Fruit fly (Drosophila melanogaster) whole organism, embryonic: ENCODE results near the gene Rbp1-like.

Experiments used
- Adf1 ChIP-seq: fragments of 200-800 bp; sonication (Bioruptor generic); IDR thresholded peaks from 2 replicates; pipeline ENCODE4 v1.3.6; 2022; ENCODE audit warnings: missing biosample characterization, missing genetic modification characterization
- B-H1 ChIP-seq: fragments of 200-800 bp; sonication (Bioruptor generic); IDR thresholded peaks from 3 replicates; pipeline ENCODE4 v1.3.6; 2022; ENCODE audit warnings: missing biosample characterization, missing genetic modification characterization
- CG1233 ChIP-seq: fragments of 200-800 bp; sonication (Bioruptor generic); optimal IDR thresholded peaks from 4 replicates; lab custom pipeline; 2018; ENCODE audit warnings: missing biosample characterization, mild to moderate bottlenecking, missing genetic modification characterization
- CG12391 ChIP-seq: fragments of 200-800 bp; sonication (Bioruptor generic); optimal IDR thresholded peaks from 3 replicates; lab custom pipeline; 2018; ENCODE audit warnings: missing biosample characterization, mild to moderate bottlenecking, missing genetic modification characterization, moderate library complexity
- CG12659 ChIP-seq: fragments of 200-800 bp; sonication (Bioruptor generic); optimal IDR thresholded peaks from 3 replicates; lab custom pipeline; 2017; ENCODE audit warnings: mild to moderate bottlenecking, missing biosample characterization, missing genetic modification reagents, missing genetic modification characterization
- CG13123 ChIP-seq: fragments of 200-800 bp; sonication (Bioruptor generic); optimal IDR thresholded peaks from 2 replicates; lab custom pipeline; 2016; ENCODE audit warnings: missing biosample characterization, missing genetic modification characterization
- CG17361 ChIP-seq: fragments of 200-800 bp; sonication (Bioruptor generic); IDR thresholded peaks from 3 replicates; pipeline ENCODE4 v1.3.6; 2022; ENCODE audit warnings: missing biosample characterization, missing genetic modification characterization
- CG17568 ChIP-seq: fragments of 200-800 bp; sonication (Bioruptor generic); optimal IDR thresholded peaks from 2 replicates; lab custom pipeline; 2018; ENCODE audit warnings: missing biosample characterization, mild to moderate bottlenecking, missing genetic modification characterization, moderate library complexity
- CG17912 ChIP-seq: fragments of 200-800 bp; sonication (Bioruptor generic); optimal IDR thresholded peaks from 2 replicates; lab custom pipeline; 2018; ENCODE audit warnings: missing biosample characterization, mild to moderate bottlenecking, missing genetic modification characterization
- CG31224 ChIP-seq: fragments of 200-800 bp; sonication (Bioruptor generic); IDR thresholded peaks from 2 replicates; pipeline ENCODE4 v1.3.6; 2022; ENCODE audit warnings: missing biosample characterization, missing genetic modification characterization
- CG3163 ChIP-seq: fragments of 200-800 bp; sonication (Bioruptor generic); optimal IDR thresholded peaks from 3 replicates; lab custom pipeline; 2016; ENCODE audit warnings: missing biosample characterization, missing genetic modification characterization
- CG3407 ChIP-seq: fragments of 200-800 bp; sonication (Bioruptor generic); optimal IDR thresholded peaks from 2 replicates; lab custom pipeline; 2018; ENCODE audit warnings: missing biosample characterization, mild to moderate bottlenecking, missing genetic modification characterization
- CG6272 ChIP-seq: fragments of 200-800 bp; sonication (Bioruptor generic); IDR thresholded peaks from 2 replicates; pipeline ENCODE4 v1.3.6; 2022; ENCODE audit warnings: missing biosample characterization, missing genetic modification characterization
- CG6791 ChIP-seq: fragments of 200-800 bp; sonication (Bioruptor generic); IDR thresholded peaks from 3 replicates; pipeline ENCODE4 v1.3.6; 2022; ENCODE audit warnings: missing biosample characterization, missing genetic modification characterization; ENCODE audit not compliant: partially characterized antibody
- CG7839 ChIP-seq: fragments of 200-800 bp; sonication (Bioruptor generic); optimal IDR thresholded peaks from 3 replicates; lab custom pipeline; 2018; ENCODE audit warnings: missing biosample characterization, mild to moderate bottlenecking, missing genetic modification characterization, moderate library complexity
- CG7963 ChIP-seq: fragments of 200-800 bp; sonication (Bioruptor generic); IDR thresholded peaks from 3 replicates; pipeline ENCODE4 v1.3.6; 2022; ENCODE audit warnings: missing biosample characterization, missing genetic modification characterization; ENCODE audit not compliant: partially characterized antibody
- CG8089 ChIP-seq: fragments of 200-800 bp; sonication (Bioruptor generic); optimal IDR thresholded peaks from 3 replicates; lab custom pipeline; 2016; ENCODE audit warnings: missing biosample characterization, missing genetic modification characterization
- CG8765 ChIP-seq: fragments of 200-800 bp; sonication (Bioruptor generic); IDR thresholded peaks from 2 replicates; pipeline ENCODE4 v1.3.6; 2022; ENCODE audit warnings: missing biosample characterization, missing genetic modification characterization
- CG9797 ChIP-seq: fragments of 200-800 bp; sonication (Bioruptor generic); optimal IDR thresholded peaks from 3 replicates; lab custom pipeline; 2018; ENCODE audit warnings: missing biosample characterization, mild to moderate bottlenecking, missing genetic modification characterization
- CTCF ChIP-seq: fragments of 200-800 bp; sonication (Bioruptor generic); optimal IDR thresholded peaks from 2 replicates; lab custom pipeline; 2017; ENCODE audit warnings: missing biosample characterization, mild to moderate bottlenecking, missing genetic modification characterization, moderate library complexity
- Camta ChIP-seq: fragments of 200-800 bp; sonication (Bioruptor generic); optimal IDR thresholded peaks from 2 replicates; lab custom pipeline; 2016; ENCODE audit warnings: missing biosample characterization, missing genetic modification characterization
- Dref ChIP-seq: fragments of 200-800 bp; sonication (Bioruptor generic); IDR thresholded peaks from 2 replicates; pipeline ENCODE4 v1.3.6; 2022; ENCODE audit warnings: missing biosample characterization, missing genetic modification characterization
- ERR ChIP-seq: fragments of 200-800 bp; sonication (Bioruptor generic); optimal IDR thresholded peaks from 2 replicates; lab custom pipeline; 2016; ENCODE audit warnings: missing biosample characterization, missing genetic modification characterization
- Fer2 ChIP-seq: fragments of 200-800 bp; sonication (Bioruptor generic); optimal IDR thresholded peaks from 2 replicates; lab custom pipeline; 2018; ENCODE audit warnings: missing biosample characterization, mild to moderate bottlenecking, missing genetic modification characterization, moderate library complexity
- H15 ChIP-seq: fragments of 200-800 bp; sonication (Bioruptor generic); IDR thresholded peaks from 3 replicates; pipeline ENCODE4 v1.3.6; 2022; ENCODE audit warnings: missing biosample characterization, missing genetic modification characterization
- HmgZ ChIP-seq: fragments of 200-800 bp; sonication (Bioruptor generic); optimal IDR thresholded peaks from 2 replicates; lab custom pipeline; 2018; ENCODE audit warnings: missing biosample characterization, mild to moderate bottlenecking, missing genetic modification characterization
- Oaz ChIP-seq: fragments of 200-800 bp; sonication (Bioruptor generic); IDR thresholded peaks from 2 replicates; pipeline ENCODE4 v1.3.6; 2022; ENCODE audit warnings: missing biosample characterization, missing genetic modification characterization
- PHDP ChIP-seq: fragments of 200-800 bp; sonication (Bioruptor generic); optimal IDR thresholded peaks from 3 replicates; lab custom pipeline; 2018; ENCODE audit warnings: missing biosample characterization, mild to moderate bottlenecking, missing genetic modification characterization, moderate library complexity
- Ssrp ChIP-seq: fragments of 200-800 bp; sonication (Bioruptor generic); optimal IDR thresholded peaks from 2 replicates; lab custom pipeline; 2018; ENCODE audit warnings: missing biosample characterization, mild to moderate bottlenecking, missing genetic modification characterization, moderate library complexity
- YL-1 ChIP-seq: fragments of 200-800 bp; sonication (Bioruptor generic); optimal IDR thresholded peaks from 3 replicates; lab custom pipeline; 2017; ENCODE audit warnings: missing biosample characterization, mild to moderate bottlenecking, missing genetic modification characterization
- ab ChIP-seq: fragments of 200-800 bp; sonication (Bioruptor generic); optimal IDR thresholded peaks from 2 replicates; lab custom pipeline; 2016; ENCODE audit warnings: missing biosample characterization, missing genetic modification characterization
- al ChIP-seq: fragments of 200-800 bp; sonication (Bioruptor generic); IDR thresholded peaks from 2 replicates; pipeline ENCODE4 v1.3.6; 2022; ENCODE audit warnings: missing biosample characterization, missing genetic modification characterization
- ato ChIP-seq: fragments of 200-800 bp; sonication (Bioruptor generic); IDR thresholded peaks from 2 replicates; pipeline ENCODE4 v1.3.6; 2022; ENCODE audit warnings: missing biosample characterization, missing genetic modification characterization; ENCODE audit not compliant: partially characterized antibody
- cwo ChIP-seq: fragments of 200-800 bp; sonication (Bioruptor generic); optimal IDR thresholded peaks from 3 replicates; lab custom pipeline; 2017; ENCODE audit warnings: missing biosample characterization, missing genetic modification characterization, mild to moderate bottlenecking, moderate library complexity, missing genetic modification reagents
- exex ChIP-seq: fragments of 200-800 bp; sonication (Bioruptor generic); optimal IDR thresholded peaks from 4 replicates; lab custom pipeline; 2018; ENCODE audit warnings: missing biosample characterization, mild to moderate bottlenecking, missing genetic modification characterization, moderate library complexity
- gcm ChIP-seq: fragments of 200-800 bp; sonication (Bioruptor generic); optimal IDR thresholded peaks from 2 replicates; lab custom pipeline; 2019; ENCODE audit warnings: missing biosample characterization, mild to moderate bottlenecking, missing genetic modification characterization, moderate library complexity
- gro ChIP-seq: fragments of 200-800 bp; sonication (Bioruptor generic); optimal IDR thresholded peaks from 2 replicates; lab custom pipeline; 2016; ENCODE audit warnings: missing biosample characterization, missing genetic modification characterization
- ham ChIP-seq: fragments of 200-800 bp; sonication (Bioruptor generic); IDR thresholded peaks from 2 replicates; pipeline ENCODE4 v1.3.6; 2022; ENCODE audit warnings: missing biosample characterization, missing genetic modification characterization
- her ChIP-seq: fragments of 200-800 bp; sonication (Bioruptor generic); optimal IDR thresholded peaks from 2 replicates; lab custom pipeline; 2016; ENCODE audit warnings: missing biosample characterization, missing genetic modification characterization
- lbe ChIP-seq: fragments of 200-800 bp; sonication (Bioruptor generic); optimal IDR thresholded peaks from 2 replicates; lab custom pipeline; 2016; ENCODE audit warnings: missing biosample characterization, mild to moderate bottlenecking, missing genetic modification characterization
- mld ChIP-seq: fragments of 200-800 bp; sonication (Bioruptor generic); IDR thresholded peaks from 3 replicates; pipeline ENCODE4 v1.3.6; 2022; ENCODE audit warnings: missing biosample characterization, missing genetic modification characterization; ENCODE audit not compliant: partially characterized antibody
- pum ChIP-seq: fragments of 200-800 bp; sonication (Bioruptor generic); optimal IDR thresholded peaks from 2 replicates; lab custom pipeline; 2016; ENCODE audit warnings: missing biosample characterization, missing genetic modification characterization
- sd ChIP-seq: fragments of 200-800 bp; sonication (Bioruptor generic); optimal IDR thresholded peaks from 3 replicates; lab custom pipeline; 2018; ENCODE audit warnings: missing biosample characterization, mild to moderate bottlenecking, missing genetic modification characterization, moderate library complexity
- sqz ChIP-seq: fragments of 200-800 bp; sonication (Bioruptor generic); optimal IDR thresholded peaks from 3 replicates; lab custom pipeline; 2018; ENCODE audit warnings: missing biosample characterization, mild to moderate bottlenecking, missing genetic modification characterization
- sug ChIP-seq: fragments of 200-800 bp; optimal IDR thresholded peaks from 2 replicates; lab custom pipeline; 2019; ENCODE audit warnings: missing biosample characterization, mild to moderate bottlenecking, missing genetic modification characterization, moderate library complexity
- tll ChIP-seq, 2 experiments: fragments of 200-800 bp in 1 of 2; fragments of >200 bp in 1 of 2; sonication (Bioruptor generic) in 1 of 2; optimal IDR thresholded peaks; 2 replicates each; lab custom pipeline; 2017 to 2019; ENCODE audit warnings: missing biosample characterization in 2 of 2, missing genetic modification characterization in 2 of 2, mild to moderate bottlenecking in 1 of 2, moderate library complexity in 1 of 2
- vfl ChIP-seq: fragments of 200-800 bp; sonication (Bioruptor generic); optimal IDR thresholded peaks from 2 replicates; lab custom pipeline; 2016; ENCODE audit warnings: missing biosample characterization, missing genetic modification characterization
- wdn ChIP-seq: fragments of 200-800 bp; sonication (Bioruptor generic); IDR thresholded peaks from 2 replicates; pipeline ENCODE4 v1.3.6; 2022; ENCODE audit warnings: missing biosample characterization, missing genetic modification characterization
- wek ChIP-seq: fragments of 200-800 bp; sonication (Bioruptor generic); optimal IDR thresholded peaks from 3 replicates; lab custom pipeline; 2018; ENCODE audit warnings: missing biosample characterization, mild to moderate bottlenecking, missing genetic modification characterization, moderate library complexity
- zen ChIP-seq: fragments of 200-800 bp; sonication (Bioruptor generic); optimal IDR thresholded peaks from 3 replicates; lab custom pipeline; 2018; ENCODE audit warnings: missing biosample characterization, mild to moderate bottlenecking, missing genetic modification characterization, moderate library complexity

The Rbp1-like gene

DNA sequence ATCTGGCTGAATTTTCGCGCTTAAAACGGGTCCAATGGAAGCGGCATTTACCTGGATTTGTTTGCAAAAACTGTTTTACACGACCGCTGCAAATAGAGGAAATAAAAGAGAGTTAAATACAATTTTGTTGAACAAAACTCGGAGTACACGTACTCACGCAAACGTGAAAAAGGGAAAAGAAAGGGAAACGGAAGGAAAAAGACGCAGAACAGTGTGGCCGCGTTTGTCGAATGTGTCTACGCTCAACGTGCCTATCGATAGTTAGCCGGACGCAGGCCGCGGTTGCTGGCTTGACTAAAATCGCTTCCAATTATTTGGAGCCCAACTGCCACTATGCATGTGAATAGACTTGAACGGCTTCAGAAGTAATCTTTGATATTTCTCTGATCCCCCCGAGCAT, 47.2 kb downstream of the Rbp1-like start, which contains the start of gene RpS15Aa (continued):
- peak; percentile 43; the same call in 1 of the 2 replicates for TF ChIP-seq ato (GFP tag; lab: Robert Waterston, UW)
- peak; percentile 60 for TF ChIP-seq CG9797 (GFP tag; lab: Kevin White, UChicago)
- TF ChIP-seq Fer2 (tag; lab: Kevin White, UChicago), result peak; percentile 63
- peak; percentile 63 for TF ChIP-seq gcm
- peak; percentile 83 for TF ChIP-seq CG17912 (GFP tag; lab: Kevin White, UChicago)
- TF ChIP-seq lbe (GFP tag; lab: Kevin White, UChicago), result no peak
- TF ChIP-seq sug, result peak; percentile 59
- peak; percentile 74 for TF ChIP-seq Camta (GFP tag; lab: Kevin White, UChicago)
- peak; percentile 75 for TF ChIP-seq her
- TF ChIP-seq CG7839 (tag; lab: Kevin White, UChicago), result peak; percentile 60
- peak; percentile 35 for TF ChIP-seq zen (tag; lab: Kevin White, UChicago)
- no peak for TF ChIP-seq vfl
- peak; percentile 66 for TF ChIP-seq PHDP (tag; lab: Kevin White, UChicago)
- no peak for TF ChIP-seq ab (GFP tag; lab: Kevin White, UChicago)
- peak; percentile 22 for TF ChIP-seq Ssrp
- TF ChIP-seq sqz, result peak; percentile 82
- peak; percentile 80 for TF ChIP-seq al (GFP tag; lab: Robert Waterston, UW)
- no peak for TF ChIP-seq ham
- TF ChIP-seq exex, result peak; percentile 33
- TF ChIP-seq gro (GFP tag; lab: Kevin White, UChicago), result peak; percentile 14
- peak; percentile 91 for TF ChIP-seq CG8089 (GFP tag; lab: Kevin White, UChicago)
- peak; percentile 46; the same call in 1 of the 3 replicates for TF ChIP-seq CG7963 (GFP tag; lab: Robert Waterston, UW)
- TF ChIP-seq sd (tag; lab: Kevin White, UChicago), result no peak
- peak; percentile 38 for TF ChIP-seq pum
- peak; percentile 61 for TF ChIP-seq CTCF
- TF ChIP-seq CG13123, result peak; percentile 2
- TF ChIP-seq CG3163 (GFP tag; lab: Kevin White, UChicago), result peak; percentile 61
- TF ChIP-seq HmgZ (tag; lab: Kevin White, UChicago), result peak; percentile 57
- peak; percentile 57; the same call in 1 of the 2 replicates for TF ChIP-seq wdn
- peak; percentile 76 for TF ChIP-seq wek (GFP tag; lab: Kevin White, UChicago)
- peak; percentile 56; the same call in 1 of the 2 replicates for TF ChIP-seq CG8765 (GFP tag; lab: Robert Waterston, UW)
- TF ChIP-seq mld (GFP tag; lab: Robert Waterston, UW), result 0 out of 3 replicates have a peak, but pooled peaks have one; percentile 52
- peak; percentile 41; the same call in 2 of the 3 replicates for TF ChIP-seq B-H1 (GFP tag; lab: Robert Waterston, UW)
- peak; percentile 77 for TF ChIP-seq CG12659 (GFP tag; lab: Kevin White, UChicago)
- peak; percentile 73 for TF ChIP-seq CG6791
- peak; percentile 54 for TF ChIP-seq Oaz
- TF ChIP-seq CG12391, result peak; percentile 49
- peak; percentile 83 for TF ChIP-seq CG17568 (GFP tag; lab: Kevin White, UChicago)
- peak; percentile 78 for TF ChIP-seq CG6272 (GFP tag; lab: Robert Waterston, UW)
- peak; percentile 90 for TF ChIP-seq Dref (GFP tag; lab: Robert Waterston, UW)
- TF ChIP-seq CG31224 (GFP tag; lab: Robert Waterston, UW), result peak; percentile 68
- TF ChIP-seq Adf1 (GFP tag; lab: Robert Waterston, UW), result peak; percentile 39
- TF ChIP-seq YL-1 (GFP tag; lab: Kevin White, UChicago), result peak; percentile 82
- TF ChIP-seq H15, result peak; percentile 78
- TF ChIP-seq CG1233 (GFP tag; lab: Kevin White, UChicago), result peak; percentile 79
- peak; percentile 37 for TF ChIP-seq ERR (GFP tag; lab: Kevin White, UChicago)
- TF ChIP-seq tll (GFP tag; optimal IDR thresholded peaks at IDR 0.05; lab: Kevin White, UChicago), result no peak
- peak; percentile 54; the same call in 1 of the 3 replicates for TF ChIP-seq CG17361 (GFP tag; lab: Robert Waterston, UW)
- TF ChIP-seq cwo (GFP tag; lab: Kevin White, UChicago), result no peak
- peak; percentile 47 for TF ChIP-seq CG3407 (GFP tag; lab: Kevin White, UChicago)
